Fruit fly (Drosophila melanogaster): ENCODE data around the gene CG42502.

Gene CG42502

dm6 chr2L:18844917-18845509, 34.0 kb upstream of the CG42502 start, which contains the start of gene CG17321:
Gene CG17321, plus strand, starts transcription at chr2L:18845184.
- TF ChIP-seq CG30403 (GFP tag; optimal IDR thresholded peaks at IDR 0.05) (no peak), Doc3 (GFP tag; IDR thresholded peaks at IDR 0.05; ENCODE audit: partially characterized antibody) (no peak), Nf-YB (GFP tag; optimal IDR thresholded peaks at IDR 0.05) (no peak), Poxn (GFP tag; IDR thresholded peaks at IDR 0.05) (no peak), CG7357 (GFP tag; IDR thresholded peaks at IDR 0.05) (0 out of 3 replicates have a peak, but pooled peaks have one; percentile 25), gt (GFP tag; IDR thresholded peaks at IDR 0.05) (no peak), CG11093 (GFP tag; IDR thresholded peaks at IDR 0.05) (no peak), hkb (optimal IDR thresholded peaks at IDR 0.05) (no peak), hkb (GFP tag; IDR thresholded peaks at IDR 0.05) (no peak), CG10431 (GFP tag; optimal IDR thresholded peaks at IDR 0.05) (no peak), CG15514 (GFP tag; optimal IDR thresholded peaks at IDR 0.05) (peak; percentile 97), abd-A (tag; optimal IDR thresholded peaks at IDR 0.05) (peak; percentile 66), Hmr (GFP tag; optimal IDR thresholded peaks at IDR 0.05) (peak; percentile 43), CG14667 (GFP tag; IDR thresholded peaks at IDR 0.05) (no peak), sob (GFP tag; IDR thresholded peaks at IDR 0.05) (no peak), fd3F (GFP tag; optimal IDR thresholded peaks at IDR 0.05) (no peak), ftz-f1 (GFP tag; optimal IDR thresholded peaks at IDR 0.05) (no peak), repo (GFP tag; optimal IDR thresholded peaks at IDR 0.05) (no peak), Ravus (GFP tag; IDR thresholded peaks at IDR 0.05) (no peak), ATbp (GFP tag; optimal IDR thresholded peaks at IDR 0.05) (no peak), her (GFP tag; optimal IDR thresholded peaks at IDR 0.05) (no peak), grau (tag; optimal IDR thresholded peaks at IDR 0.05) (no peak), ham (GFP tag; IDR thresholded peaks at IDR 0.05) (no peak), so (GFP tag; IDR thresholded peaks at IDR 0.05) (no peak), NFAT (GFP tag; IDR thresholded peaks at IDR 0.05) (no peak), CG8944 (GFP tag; optimal IDR thresholded peaks at IDR 0.05) (no peak), CG17361 (GFP tag; IDR thresholded peaks at IDR 0.05) (no peak), ab (GFP tag; optimal IDR thresholded peaks at IDR 0.05) (no peak), Deaf1 (tag; optimal IDR thresholded peaks at IDR 0.05) (peak; percentile 51), CG11456 (GFP tag; IDR thresholded peaks at IDR 0.05) (0 out of 3 replicates have a peak, but pooled peaks have one; percentile 37), CG31441 (GFP tag; IDR thresholded peaks at IDR 0.05) (no peak), CG15073 (GFP tag; optimal IDR thresholded peaks at IDR 0.05) (no peak), jigr1 (GFP tag; IDR thresholded peaks at IDR 0.05) (no peak), Dref (GFP tag; IDR thresholded peaks at IDR 0.05) (0 out of 2 replicates have a peak, but pooled peaks have one; percentile 14), nerfin-2 (GFP tag; IDR thresholded peaks at IDR 0.05; ENCODE audit: partially characterized antibody) (0 out of 2 replicates have a peak, but pooled peaks have one; percentile 18), ewg (GFP tag; optimal IDR thresholded peaks at IDR 0.05) (peak; percentile 51), Mes4 (GFP tag; optimal IDR thresholded peaks at IDR 0.05) (no peak), CG15696 (tag; optimal IDR thresholded peaks at IDR 0.05) (no peak), CG12104 (GFP tag; optimal IDR thresholded peaks at IDR 0.05) (no peak), pan (optimal IDR thresholded peaks at IDR 0.05) (no peak), pan (GFP tag; optimal IDR thresholded peaks at IDR 0.05 in 1 of 2, IDR thresholded peaks at IDR 0.05 in 1 of 2) (no peak), gcm (GFP tag; optimal IDR thresholded peaks at IDR 0.05) (no peak), crol (GFP tag; IDR thresholded peaks at IDR 0.05) (peak; percentile 68), Bdp1 (GFP tag; optimal IDR thresholded peaks at IDR 0.05) (no peak), twi (tag; optimal IDR thresholded peaks at IDR 0.05) (no peak), Bteb2 (GFP tag; optimal IDR thresholded peaks at IDR 0.05) (no peak), CG3407 (GFP tag; optimal IDR thresholded peaks at IDR 0.05) (no peak), esg (GFP tag; conservative IDR thresholded peaks at IDR 0.05) (no peak), zen2 (GFP tag; IDR thresholded peaks at IDR 0.05; ENCODE audit: partially characterized antibody) (no peak), CG3726 (GFP tag; IDR thresholded peaks at IDR 0.05) (no peak), Ssrp (tag; optimal IDR thresholded peaks at IDR 0.05) (no peak), Taf1 (GFP tag; IDR thresholded peaks at IDR 0.05) (no peak)
